Worm (Caenorhabditis elegans): ENCODE measurements around the gene adt-2.

Gene adt-2

ce11 chrX:7547696-7548095 is 38.3 kb upstream of the adt-2 start:
- no peak for TF ChIP-seq nfya-1 (tag; optimal IDR thresholded peaks at IDR 0.05; ENCODE audit: insufficient read depth)
- TF ChIP-seq jun-1 (tag; optimal IDR thresholded peaks at IDR 0.05), result no peak
- TF ChIP-seq ceh-9 (tag; optimal IDR thresholded peaks at IDR 0.05), result no peak
- TF ChIP-seq elt-2 (tag; optimal IDR thresholded peaks at IDR 0.05), result no peak
- no peak for TF ChIP-seq mml-1 (tag; optimal IDR thresholded peaks at IDR 0.05)
- no peak for TF ChIP-seq nhr-11 (tag; optimal IDR thresholded peaks at IDR 0.05)
- TF ChIP-seq ZK546.5 (tag; optimal IDR thresholded peaks at IDR 0.05), result no peak
- TF ChIP-seq nhr-12 (tag; optimal IDR thresholded peaks at IDR 0.05), result no peak
- TF ChIP-seq zag-1 (tag; optimal IDR thresholded peaks at IDR 0.05), result no peak
- TF ChIP-seq snpc-4 (tag; optimal IDR thresholded peaks at IDR 0.05), result no peak
- no peak for TF ChIP-seq unc-62 (GFP tag; optimal IDR thresholded peaks at IDR 0.05)
- TF ChIP-seq nhr-76 (tag; optimal IDR thresholded peaks at IDR 0.05), result no peak
- TF ChIP-seq nhr-43 (tag; optimal IDR thresholded peaks at IDR 0.05; ENCODE audit: poor library complexity, severe bottlenecking), result no peak
- TF ChIP-seq nhr-28 (tag; optimal IDR thresholded peaks at IDR 0.05), result no peak
- TF ChIP-seq elt-1 (tag; optimal IDR thresholded peaks at IDR 0.05), result no peak
- TF ChIP-seq unc-39 (tag; optimal IDR thresholded peaks at IDR 0.05), result no peak

ce11 chrX:7548158-7548557 is 37.9 kb upstream of the adt-2 start, which contains the start of gene F46C8.1:
F46C8.1 (plus strand) TSS chrX:7548458.
- no peak for TF ChIP-seq fkh-10 (GFP tag; optimal IDR thresholded peaks at IDR 0.05)
- TF ChIP-seq ztf-11 (tag; optimal IDR thresholded peaks at IDR 0.05), result no peak
- TF ChIP-seq tbx-2 (tag; optimal IDR thresholded peaks at IDR 0.05), result no peak
- no peak for TF ChIP-seq unc-62 (GFP tag; optimal IDR thresholded peaks at IDR 0.05)
- TF ChIP-seq mml-1 (tag; optimal IDR thresholded peaks at IDR 0.05), result no peak
- no peak for TF ChIP-seq lin-15B (tag; optimal IDR thresholded peaks at IDR 0.05)
- no peak for TF ChIP-seq hmg-11 (tag; optimal IDR thresholded peaks at IDR 0.05)
- TF ChIP-seq nfya-1 (tag; optimal IDR thresholded peaks at IDR 0.05; ENCODE audit: insufficient read depth), result no peak
- TF ChIP-seq eor-1 (tag; optimal IDR thresholded peaks at IDR 0.05), result no peak

ce11 chrX:7550452-7550851 is 35.6 kb upstream of the adt-2 start:
- TF ChIP-seq elt-1 (tag; optimal IDR thresholded peaks at IDR 0.05), result no peak
- peak; percentile 42 for TF ChIP-seq nhr-43 (tag; optimal IDR thresholded peaks at IDR 0.05; ENCODE audit: poor library complexity, severe bottlenecking)
- no peak for TF ChIP-seq unc-62 (GFP tag; optimal IDR thresholded peaks at IDR 0.05)
- TF ChIP-seq ceh-28 (tag; optimal IDR thresholded peaks at IDR 0.05), result no peak
- no peak for TF ChIP-seq nhr-12 (tag; optimal IDR thresholded peaks at IDR 0.05)
- no peak for TF ChIP-seq ceh-9 (tag; optimal IDR thresholded peaks at IDR 0.05)
- TF ChIP-seq ceh-16 (tag; optimal IDR thresholded peaks at IDR 0.05), result no peak
- TF ChIP-seq nhr-25 (tag; optimal IDR thresholded peaks at IDR 0.05), result peak; percentile 15
- no peak for TF ChIP-seq ztf-11 (tag; optimal IDR thresholded peaks at IDR 0.05)
- no peak for TF ChIP-seq elt-2 (tag; optimal IDR thresholded peaks at IDR 0.05)
- TF ChIP-seq tbx-2 (tag; optimal IDR thresholded peaks at IDR 0.05), result no peak
- TF ChIP-seq ama-1 (optimal IDR thresholded peaks at IDR 0.05), result no peak
- no peak for TF ChIP-seq eor-1 (tag; optimal IDR thresholded peaks at IDR 0.05)
- TF ChIP-seq nhr-77 (tag; optimal IDR thresholded peaks at IDR 0.05), result no peak
- TF ChIP-seq daf-12 (tag; optimal IDR thresholded peaks at IDR 0.05), result no peak

- TF ChIP-seq nhr-43 (tag; optimal IDR thresholded peaks at IDR 0.05; ENCODE audit: poor library complexity, severe bottlenecking), result peak; percentile 18
- TF ChIP-seq nhr-23 (tag; optimal IDR thresholded peaks at IDR 0.05), result no peak
- peak; percentile 18 for TF ChIP-seq nhr-25 (tag; optimal IDR thresholded peaks at IDR 0.05)
Measured at ce11 chrX:7553331-7553730, 32.7 kb upstream of the adt-2 start.

ce11 chrX:7554326-7554725 is 31.7 kb upstream of the adt-2 start, which contains the start of gene F46C8.8:
F46C8.8 (minus strand) TSS chrX:7554426.
- TF ChIP-seq tbx-2 (tag; optimal IDR thresholded peaks at IDR 0.05) (no peak), lsy-12 (tag; optimal IDR thresholded peaks at IDR 0.05) (no peak), nhr-12 (tag; optimal IDR thresholded peaks at IDR 0.05) (no peak), mdl-1 (tag; optimal IDR thresholded peaks at IDR 0.05) (no peak), unc-39 (tag; optimal IDR thresholded peaks at IDR 0.05) (no peak), elt-3 (tag; optimal IDR thresholded peaks at IDR 0.05) (no peak)

- no peak for TF ChIP-seq nhr-11 (tag; optimal IDR thresholded peaks at IDR 0.05)
- no peak for TF ChIP-seq nhr-43 (tag; optimal IDR thresholded peaks at IDR 0.05; ENCODE audit: poor library complexity, severe bottlenecking)
- no peak for TF ChIP-seq nhr-25 (tag; optimal IDR thresholded peaks at IDR 0.05)
- peak; percentile 37 for TF ChIP-seq jun-1 (tag; optimal IDR thresholded peaks at IDR 0.05)
- TF ChIP-seq snpc-4 (tag; optimal IDR thresholded peaks at IDR 0.05), result no peak
- no peak for TF ChIP-seq skn-1 (tag; optimal IDR thresholded peaks at IDR 0.05)
- TF ChIP-seq nhr-77 (tag; optimal IDR thresholded peaks at IDR 0.05), result no peak
- peak; percentile 82 for TF ChIP-seq elt-2 (tag; optimal IDR thresholded peaks at IDR 0.05)
- TF ChIP-seq aly-2 (tag; optimal IDR thresholded peaks at IDR 0.05), result no peak
- no peak for TF ChIP-seq sea-2 (GFP tag; optimal IDR thresholded peaks at IDR 0.05)
- TF ChIP-seq lin-15B (tag; optimal IDR thresholded peaks at IDR 0.05), result no peak
- no peak for TF ChIP-seq fkh-2 (tag; optimal IDR thresholded peaks at IDR 0.05)
- no peak for TF ChIP-seq unc-62 (GFP tag; optimal IDR thresholded peaks at IDR 0.05)
- TF ChIP-seq pha-4 (tag; optimal IDR thresholded peaks at IDR 0.05), result peak; percentile 39
- no peak for TF ChIP-seq hmg-11 (tag; optimal IDR thresholded peaks at IDR 0.05)
- peak; percentile 31 for TF ChIP-seq pqm-1 (tag; optimal IDR thresholded peaks at IDR 0.05)
- TF ChIP-seq nhr-23 (tag; optimal IDR thresholded peaks at IDR 0.05), result no peak
- TF ChIP-seq ZK546.5 (tag; optimal IDR thresholded peaks at IDR 0.05), result no peak
- no peak for TF ChIP-seq unc-39 (tag; optimal IDR thresholded peaks at IDR 0.05)
- no peak for TF ChIP-seq egl-5 (tag; optimal IDR thresholded peaks at IDR 0.05)
- TF ChIP-seq ama-1 (optimal IDR thresholded peaks at IDR 0.05), result no peak
- TF ChIP-seq fos-1 (tag; optimal IDR thresholded peaks at IDR 0.05), result no peak
Measured at ce11 chrX:7558928-7559455, 27.0 kb upstream of the adt-2 start, which contains the start of the genes PDB1.1 and F08C6.5. PDB1.1 (minus strand) TSS chrX:7559085. F08C6.5 (plus strand) TSS chrX:7559405.

Data from whole organism, L3 larva.